Fruit fly (Drosophila melanogaster) whole organism, adult: ENCODE measurements around the gene CG31087.

Experiments used
- CG11617 ChIP-seq: fragments of 200-800 bp; sonication (Bioruptor generic); optimal IDR thresholded peaks from 2 replicates; lab custom pipeline; 2017; ENCODE audit warnings: mild to moderate bottlenecking, missing biosample characterization, missing genetic modification reagents, missing genetic modification characterization
- CG12768 ChIP-seq: fragments of 200-800 bp; sonication (Bioruptor generic); optimal IDR thresholded peaks from 2 replicates; lab custom pipeline; 2017; ENCODE audit warnings: missing biosample characterization, missing genetic modification characterization, mild to moderate bottlenecking, moderate library complexity, missing genetic modification reagents
- CG1620 ChIP-seq: fragments of 200-800 bp; sonication (Bioruptor generic); optimal IDR thresholded peaks from 2 replicates; lab custom pipeline; 2016; ENCODE audit warnings: missing biosample characterization, missing genetic modification characterization
- CG7045 ChIP-seq: fragments of 200-800 bp; sonication (Bioruptor generic); optimal IDR thresholded peaks from 2 replicates; lab custom pipeline; 2017; ENCODE audit warnings: missing biosample characterization, mild to moderate bottlenecking, missing genetic modification characterization
- CG7101 ChIP-seq: fragments of 200-800 bp; sonication (Bioruptor generic); optimal IDR thresholded peaks from 2 replicates; lab custom pipeline; 2018; ENCODE audit warnings: missing biosample characterization, mild to moderate bottlenecking, missing genetic modification characterization, moderate library complexity
- Clk ChIP-seq: fragments of 200-800 bp; sonication (Bioruptor generic); optimal IDR thresholded peaks from 2 replicates; lab custom pipeline; 2017; ENCODE audit warnings: missing biosample characterization, missing genetic modification characterization
- Crg-1 ChIP-seq: fragments of 200-800 bp; sonication (Bioruptor generic); optimal IDR thresholded peaks from 2 replicates; lab custom pipeline; 2016; ENCODE audit warnings: missing biosample characterization, missing genetic modification characterization
- Hr96 ChIP-seq: fragments of 200-800 bp; sonication (Bioruptor generic); optimal IDR thresholded peaks from 2 replicates; lab custom pipeline; 2016; ENCODE audit warnings: missing biosample characterization, missing genetic modification characterization
- Mnt ChIP-seq: fragments of 200-800 bp; sonication (Bioruptor generic); optimal IDR thresholded peaks from 2 replicates; lab custom pipeline; 2016; ENCODE audit warnings: missing biosample characterization, mild to moderate bottlenecking, missing genetic modification characterization
- kay ChIP-seq: fragments of 200-800 bp; sonication (Bioruptor generic); peaks from one replicate; lab custom pipeline; 2016; ENCODE audit warnings: missing biosample characterization, missing genetic modification characterization, borderline replicate concordance
- ovo ChIP-seq: fragments of 200-800 bp; sonication (Bioruptor generic); optimal IDR thresholded peaks from 2 replicates; lab custom pipeline; 2016; ENCODE audit warnings: missing biosample characterization, missing genetic modification characterization

DNA sequence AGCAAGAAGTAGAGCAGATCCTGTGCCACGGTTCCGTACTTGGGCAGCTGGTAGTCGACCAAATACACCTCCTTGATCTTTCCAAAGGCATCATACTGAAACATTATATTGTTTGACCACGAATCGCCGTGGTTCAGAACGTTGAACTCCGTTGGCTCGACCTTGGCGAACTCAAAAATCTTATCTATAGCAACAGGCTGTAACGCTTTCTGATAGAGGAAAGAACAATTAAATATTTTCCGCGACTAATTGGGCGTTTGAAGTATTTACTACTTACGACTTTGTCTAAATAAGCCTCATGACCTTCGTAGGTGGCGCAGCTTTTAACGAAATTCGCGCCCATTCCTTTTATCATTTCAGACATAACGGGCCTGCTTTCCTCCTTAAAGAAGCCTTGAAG, 8.0 kb upstream of the CG31087 start:
- TF ChIP-seq kay (GFP tag; lab: Kevin White, UChicago) (no peak), Mnt (GFP tag; lab: Kevin White, UChicago) (no peak), CG11617 (no peak), CG1620 (GFP tag; lab: Kevin White, UChicago) (no peak), Hr96 (GFP tag; lab: Kevin White, UChicago) (no peak), Clk (no peak), CG7045 (no peak), CG7101 (tag; lab: Kevin White, UChicago) (no peak), Crg-1 (no peak), CG12768 (GFP tag; lab: Kevin White, UChicago) (no peak), ovo (GFP tag; lab: Kevin White, UChicago) (no peak)
